Worm (Caenorhabditis elegans) whole organism, L3 larva: ENCODE data around the gene F07C6.2.
A peak's percentile ranks its signal among the peaks of the same experiment; 100 is the strongest.

Experiments used
- R02D3.7 ChIP-seq: fragments of 150-350 bp; optimal IDR thresholded peaks from 2 replicates; lab custom pipeline; 2014; ENCODE audit warnings: missing biosample characterization, missing genetic modification characterization
- ZK546.5 ChIP-seq: sonication (generic microtip); optimal IDR thresholded peaks from 2 replicates; lab custom pipeline; 2017; ENCODE audit warnings: missing biosample characterization, missing genetic modification characterization
- aly-2 ChIP-seq: fragments of 150-350 bp; optimal IDR thresholded peaks from 2 replicates; lab custom pipeline; 2014; ENCODE audit warnings: missing biosample characterization, missing genetic modification characterization
- ceh-82 ChIP-seq: fragments of 150-350 bp; optimal IDR thresholded peaks from 2 replicates; lab custom pipeline; 2014; ENCODE audit warnings: missing biosample characterization, missing genetic modification characterization
- ceh-9 ChIP-seq: sonication (generic microtip); optimal IDR thresholded peaks from 2 replicates; lab custom pipeline; 2018; ENCODE audit warnings: missing biosample characterization, missing genetic modification characterization
- elt-1 ChIP-seq: fragments of 150-350 bp; optimal IDR thresholded peaks from 2 replicates; lab custom pipeline; 2014; ENCODE audit warnings: missing biosample characterization, missing genetic modification characterization
- elt-2 ChIP-seq: sonication (generic microtip); optimal IDR thresholded peaks from 2 replicates; lab custom pipeline; 2016; ENCODE audit warnings: missing genetic modification reagents, mild to moderate bottlenecking, missing genetic modification characterization, missing compliant biosample characterization
- elt-3 ChIP-seq, 3 experiments: fragments of 150-350 bp in 1 of 3; sonication (generic microtip) in 2 of 3; optimal IDR thresholded peaks; 2 replicates in 2 of 3; 4 replicates in 1 of 3; lab custom pipeline; 2014 to 2017; ENCODE audit warnings: missing biosample characterization in 3 of 3, missing genetic modification characterization in 3 of 3
- eor-1 ChIP-seq, 2 experiments: fragments of 150-350 bp; optimal IDR thresholded peaks; 2 replicates each; lab custom pipeline; 2014 to 2018; ENCODE audit warnings: missing biosample characterization in 2 of 2, missing genetic modification characterization in 2 of 2
- fkh-10 ChIP-seq: sonication (generic microtip); optimal IDR thresholded peaks from 2 replicates; lab custom pipeline; 2017; ENCODE audit warnings: missing biosample characterization, missing genetic modification reagents, missing genetic modification characterization
- fkh-2 ChIP-seq: fragments of 150-350 bp; optimal IDR thresholded peaks from 2 replicates; lab custom pipeline; 2014; ENCODE audit warnings: missing biosample characterization, missing genetic modification reagents, missing genetic modification characterization
- fos-1 ChIP-seq: fragments of 150-350 bp; optimal IDR thresholded peaks from 2 replicates; lab custom pipeline; 2014; ENCODE audit warnings: missing biosample characterization, missing genetic modification characterization
- hmg-11 ChIP-seq: sonication (generic microtip); optimal IDR thresholded peaks from 2 replicates; lab custom pipeline; 2016; ENCODE audit warnings: missing genetic modification characterization, missing compliant biosample characterization
- jun-1 ChIP-seq: fragments of 150-350 bp; optimal IDR thresholded peaks from 2 replicates; lab custom pipeline; 2014; ENCODE audit warnings: missing biosample characterization, missing genetic modification reagents, missing genetic modification characterization
- lin-15B ChIP-seq: fragments of 150-350 bp; optimal IDR thresholded peaks from 2 replicates; lab custom pipeline; 2014; ENCODE audit warnings: missing biosample characterization, missing genetic modification characterization
- lsy-12 ChIP-seq: sonication (generic microtip); optimal IDR thresholded peaks from 2 replicates; lab custom pipeline; 2016; ENCODE audit warnings: mild to moderate bottlenecking, missing genetic modification characterization, missing compliant biosample characterization
- mdl-1 ChIP-seq: fragments of 150-350 bp; optimal IDR thresholded peaks from 2 replicates; lab custom pipeline; 2014; ENCODE audit warnings: missing biosample characterization, missing genetic modification characterization
- nfya-1 ChIP-seq: sonication (generic microtip); optimal IDR thresholded peaks from 2 replicates; lab custom pipeline; 2017; ENCODE audit warnings: missing genetic modification characterization, mild to moderate bottlenecking, missing compliant biosample characterization, antibody characterized with exemption, moderate library complexity; ENCODE audit not compliant: insufficient read depth
- nhr-12 ChIP-seq: fragments of 150-350 bp; optimal IDR thresholded peaks from 2 replicates; lab custom pipeline; 2014; ENCODE audit warnings: missing biosample characterization, missing genetic modification characterization
- nhr-23 ChIP-seq: fragments of 150-350 bp; optimal IDR thresholded peaks from 2 replicates; lab custom pipeline; 2014; ENCODE audit warnings: missing biosample characterization, missing genetic modification reagents, missing genetic modification characterization
- nhr-237 ChIP-seq: fragments of 150-350 bp; optimal IDR thresholded peaks from 2 replicates; lab custom pipeline; 2014; ENCODE audit warnings: missing biosample characterization, missing genetic modification characterization
- nhr-25 ChIP-seq: sonication (generic microtip); optimal IDR thresholded peaks from 2 replicates; lab custom pipeline; 2017; ENCODE audit warnings: missing biosample characterization, missing genetic modification characterization
- nhr-28 ChIP-seq: fragments of 150-350 bp; optimal IDR thresholded peaks from 2 replicates; lab custom pipeline; 2014; ENCODE audit warnings: missing biosample characterization, missing genetic modification characterization
- nhr-43 ChIP-seq: sonication (generic microtip); optimal IDR thresholded peaks from 2 replicates; lab custom pipeline; 2016; ENCODE audit warnings: mild to moderate bottlenecking, missing genetic modification characterization, missing compliant biosample characterization; ENCODE audit not compliant: poor library complexity, severe bottlenecking
- nhr-67 ChIP-seq: fragments of 150-350 bp; optimal IDR thresholded peaks from 2 replicates; lab custom pipeline; 2014; ENCODE audit warnings: missing biosample characterization, missing genetic modification characterization
- nhr-76 ChIP-seq: fragments of 150-350 bp; sonication (generic microtip); optimal IDR thresholded peaks from 5 replicates; lab custom pipeline; 2014; ENCODE audit warnings: missing biosample characterization, missing genetic modification characterization
- pha-4 ChIP-seq: fragments of 150-350 bp; optimal IDR thresholded peaks from 2 replicates; lab custom pipeline; 2014; ENCODE audit warnings: missing biosample characterization, missing genetic modification reagents, missing genetic modification characterization
- pqm-1 ChIP-seq: fragments of 150-350 bp; optimal IDR thresholded peaks from 2 replicates; lab custom pipeline; 2017; ENCODE audit warnings: missing biosample characterization, missing genetic modification characterization, inconsistent platforms
- sea-2 ChIP-seq: fragments of 150-350 bp; sonication (generic microtip); optimal IDR thresholded peaks from 4 replicates; lab custom pipeline; 2014; ENCODE audit warnings: missing biosample characterization, missing genetic modification reagents, missing genetic modification characterization
- skn-1 ChIP-seq: fragments of 150-350 bp; optimal IDR thresholded peaks from 2 replicates; lab custom pipeline; 2014; ENCODE audit warnings: missing biosample characterization, missing genetic modification characterization
- snpc-4 ChIP-seq: fragments of 150-350 bp; optimal IDR thresholded peaks from 2 replicates; lab custom pipeline; 2014; ENCODE audit warnings: missing biosample characterization, missing genetic modification characterization
- tbx-2 ChIP-seq: sonication (generic microtip); optimal IDR thresholded peaks from 2 replicates; lab custom pipeline; 2016; ENCODE audit warnings: mild to moderate bottlenecking, missing genetic modification characterization, missing compliant biosample characterization
- unc-39 ChIP-seq: sonication (generic microtip); optimal IDR thresholded peaks from 4 replicates; lab custom pipeline; 2017; ENCODE audit warnings: missing biosample characterization, missing genetic modification characterization
- zag-1 ChIP-seq: fragments of 150-350 bp; optimal IDR thresholded peaks from 2 replicates; lab custom pipeline; 2014; ENCODE audit warnings: missing biosample characterization, missing genetic modification characterization

Gene F07C6.2

DNA sequence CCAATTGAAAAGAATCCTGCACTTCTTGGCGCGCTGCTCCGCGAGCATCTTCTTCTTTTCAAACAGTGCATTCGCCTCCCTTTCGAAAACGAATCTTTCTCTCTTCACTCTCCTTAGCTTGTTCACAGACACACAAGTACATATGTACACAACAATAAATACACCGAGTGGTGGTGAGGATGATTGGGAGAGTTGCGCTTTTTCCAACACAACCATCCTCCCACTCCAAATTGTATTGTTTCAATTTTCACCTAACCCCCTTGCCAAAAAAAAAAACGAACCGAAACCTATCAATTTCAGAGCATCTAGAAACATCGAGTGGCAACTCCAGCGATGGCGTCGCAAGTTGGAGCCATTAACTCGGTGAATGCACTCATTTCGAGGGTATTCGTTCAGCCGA, 44.7 kb upstream of the F07C6.2 start, which contains the start of gene inx-6:
inx-6 (plus strand) TSS at position 301 of the 400 bp plus-strand sequence.
- TF ChIP-seq elt-1 (tag; lab: Kevin White, UChicago) (no peak), nhr-67 (tag; lab: Kevin White, UChicago) (no peak), pha-4 (tag; lab: Kevin White, UChicago) (peak; percentile 47)

DNA sequence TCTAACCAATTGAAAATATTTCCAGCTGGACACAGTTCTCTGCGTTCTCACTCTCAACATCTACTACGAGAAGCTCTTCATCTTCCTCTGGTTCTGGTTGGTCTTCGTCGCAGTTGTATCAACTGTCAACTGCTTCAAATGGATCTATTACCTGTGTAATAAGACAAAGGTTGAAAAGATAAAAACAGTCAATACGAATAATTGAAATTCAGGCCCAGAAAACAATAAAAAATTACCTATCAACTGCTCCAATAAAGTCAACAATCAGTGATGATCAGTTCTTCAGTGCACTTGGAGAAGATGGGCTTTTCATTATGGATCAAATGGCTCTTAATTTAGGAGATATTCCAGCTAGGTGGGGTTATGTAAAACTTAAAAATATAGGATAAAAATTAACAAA, 42.2 kb upstream of the F07C6.2 start:
- TF ChIP-seq nhr-43 (tag; lab: Kevin White, UChicago) (no peak), R02D3.7 (no peak), nfya-1 (tag; lab: Kevin White, UChicago) (no peak), sea-2 (no peak)

DNA sequence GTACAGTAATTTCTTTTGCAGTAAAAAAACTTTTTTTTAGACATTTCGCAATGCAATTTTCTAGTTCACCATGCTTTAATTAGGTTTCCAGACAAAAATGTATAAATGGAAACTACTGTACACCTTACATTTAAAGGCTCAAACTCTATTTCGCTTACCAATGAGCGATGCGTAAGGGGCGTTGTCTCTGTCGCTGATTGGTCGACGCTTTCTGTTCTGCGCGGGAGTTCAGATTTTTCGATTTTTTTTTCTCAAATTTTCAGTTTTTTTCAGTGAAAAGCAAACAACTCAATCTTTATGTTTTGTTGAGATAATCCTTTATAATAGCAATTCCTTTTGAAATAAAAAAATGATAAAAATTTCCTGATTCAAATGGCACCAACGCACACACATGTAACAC, 36.8 kb upstream of the F07C6.2 start:
- no peak for TF ChIP-seq R02D3.7
- TF ChIP-seq nfya-1 (tag; lab: Kevin White, UChicago): peak; percentile 84

DNA sequence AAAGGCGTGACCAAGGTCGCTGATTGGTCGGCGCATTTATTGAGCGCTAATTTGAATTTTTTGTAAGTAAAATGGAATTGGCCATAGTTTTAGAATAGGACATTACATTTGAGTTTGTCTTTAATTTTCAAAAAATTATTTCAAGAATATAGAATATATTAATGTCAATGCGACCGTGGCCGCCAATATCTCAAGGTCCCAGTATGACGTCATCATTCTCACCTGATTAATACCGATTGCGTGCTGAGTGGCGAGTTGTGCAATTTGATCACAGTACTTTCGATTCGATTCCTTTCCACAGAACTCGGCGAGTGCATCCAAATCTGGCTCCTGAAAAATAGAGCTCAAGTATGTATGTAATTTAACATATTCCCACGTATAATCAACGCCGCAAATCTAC, 35.3 kb upstream of the F07C6.2 start:
- TF ChIP-seq tbx-2 (tag; lab: Kevin White, UChicago): no peak
- TF ChIP-seq fos-1 (tag; lab: Kevin White, UChicago): no peak
- TF ChIP-seq nhr-237: no peak
- no peak for TF ChIP-seq jun-1 (tag; lab: Kevin White, UChicago)
- no peak for TF ChIP-seq elt-3 (tag; optimal IDR thresholded peaks at IDR 0.05; lab: Kevin White, UChicago)
- TF ChIP-seq ceh-82 (tag; lab: Kevin White, UChicago): no peak
- no peak for TF ChIP-seq fkh-2 (tag; lab: Kevin White, UChicago)
- no peak for TF ChIP-seq snpc-4
- no peak for TF ChIP-seq pha-4 (tag; lab: Kevin White, UChicago)
- no peak for TF ChIP-seq elt-2 (tag; lab: Kevin White, UChicago)
- no peak for TF ChIP-seq ceh-9 (tag; lab: Kevin White, UChicago)
- no peak for TF ChIP-seq nhr-25
- TF ChIP-seq zag-1 (tag; lab: Kevin White, UChicago): no peak
- no peak for TF ChIP-seq elt-1 (tag; lab: Kevin White, UChicago)

DNA sequence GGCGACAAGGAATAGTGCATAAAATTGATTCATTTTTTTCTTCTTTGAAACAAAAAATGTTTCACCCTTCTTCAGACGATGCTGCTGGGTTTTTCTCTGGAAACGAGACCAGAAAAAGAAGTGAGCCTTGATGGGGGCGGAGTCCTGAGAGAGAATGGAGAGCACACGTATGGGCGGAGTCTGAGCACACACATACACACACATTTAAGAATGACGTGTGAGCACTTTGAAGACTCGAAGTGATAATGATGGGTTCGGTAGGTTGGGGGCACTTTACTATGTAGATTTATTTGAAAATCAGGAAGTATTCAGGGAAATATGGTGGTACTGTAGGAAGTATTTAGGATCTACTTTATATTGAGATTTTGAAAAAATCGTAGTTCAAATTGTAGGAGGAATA, 33.5 kb upstream of the F07C6.2 start, which contains the start of gene flp-9:
flp-9 (minus strand) TSS at position 101 of the 400 bp plus-strand sequence.
- TF ChIP-seq jun-1 (tag; lab: Kevin White, UChicago) (no peak), skn-1 (no peak), pha-4 (tag; lab: Kevin White, UChicago) (no peak), hmg-11 (tag; lab: Kevin White, UChicago) (no peak), unc-39 (tag; lab: Kevin White, UChicago) (no peak), aly-2 (tag; lab: Kevin White, UChicago) (no peak), nhr-76 (tag; lab: Kevin White, UChicago) (no peak), lsy-12 (tag; lab: Kevin White, UChicago) (no peak), lin-15B (tag; lab: Kevin White, UChicago) (no peak), R02D3.7 (no peak), eor-1 (tag; optimal IDR thresholded peaks at IDR 0.05; lab: Kevin White, UChicago) (no peak), fkh-2 (tag; lab: Kevin White, UChicago) (no peak), nhr-43 (tag; lab: Kevin White, UChicago) (no peak), nhr-12 (tag; lab: Kevin White, UChicago) (no peak), snpc-4 (no peak), elt-2 (tag; lab: Kevin White, UChicago) (no peak), nhr-23 (tag; lab: Kevin White, UChicago) (no peak), pqm-1 (tag; lab: Kevin White, UChicago) (no peak), ZK546.5 (no peak)

DNA sequence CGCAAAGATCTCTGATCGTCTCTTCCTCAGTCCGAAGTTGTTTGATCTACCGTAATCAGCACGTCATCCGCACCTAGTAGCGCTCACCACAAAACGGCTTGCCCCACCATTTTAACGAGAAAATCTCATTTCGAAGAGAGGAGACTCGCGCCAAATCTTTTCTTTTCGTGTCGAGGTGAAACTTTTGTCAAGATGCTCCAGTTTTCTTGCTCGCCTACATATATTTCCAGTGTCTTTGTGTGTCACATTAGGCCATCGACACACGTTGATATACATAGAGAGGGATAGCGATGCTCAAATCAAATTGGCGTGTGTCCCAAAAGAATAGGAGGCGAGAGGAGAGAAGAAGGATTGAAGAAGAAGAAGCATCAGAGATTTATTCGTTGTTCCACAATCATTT, 28.2 kb upstream of the F07C6.2 start:
- TF ChIP-seq nhr-28 (tag; lab: Kevin White, UChicago) (no peak), pqm-1 (tag; lab: Kevin White, UChicago) (no peak), fos-1 (tag; lab: Kevin White, UChicago) (no peak), fkh-2 (tag; lab: Kevin White, UChicago) (no peak), lin-15B (tag; lab: Kevin White, UChicago) (no peak), nhr-67 (tag; lab: Kevin White, UChicago) (no peak), fkh-10 (GFP tag; lab: Kevin White, UChicago) (peak; percentile 62), mdl-1 (tag; lab: Kevin White, UChicago) (no peak), elt-2 (tag; lab: Kevin White, UChicago) (no peak)
